Worm (Caenorhabditis elegans): ENCODE measurements around the gene F09C6.16.
"Not testable (repeated sequence)": the region's sequence is repeated elsewhere in the genome, so short reads cannot be mapped to it uniquely, and the experiment has no call there.

DNA sequence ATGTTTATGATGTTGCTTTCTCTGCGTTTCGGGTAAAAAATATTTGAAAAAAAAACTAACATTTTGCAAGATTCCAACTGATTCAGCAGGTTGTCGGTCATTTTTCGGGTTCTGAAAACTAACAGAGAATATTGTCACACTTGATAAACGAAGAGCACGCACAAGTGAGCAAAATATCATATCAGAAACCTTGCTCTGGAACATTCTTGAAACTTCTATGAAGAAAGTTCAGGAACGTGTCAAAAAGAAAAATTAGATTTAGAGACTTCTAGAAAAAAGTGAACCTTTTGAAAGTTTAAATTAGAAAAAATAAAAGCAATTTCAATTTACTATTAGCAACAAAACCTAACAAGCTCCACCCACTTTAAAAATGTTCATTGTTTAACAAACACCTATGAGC, 38.2 kb upstream of the F09C6.16 start, which contains the start of gene fbxa-112:
- TF ChIP-seq nhr-11, ztf-4, mdl-1, lin-39, egl-27, fkh-2, fos-1, nhr-237 (tag; optimal IDR thresholded peaks at IDR 0.05): not testable (repeated sequence)
